Fruit fly (Drosophila melanogaster): ENCODE results near the gene Or98b.
A peak's percentile ranks its signal among the peaks of the same experiment; 100 is the strongest.

The Or98b gene

DNA sequence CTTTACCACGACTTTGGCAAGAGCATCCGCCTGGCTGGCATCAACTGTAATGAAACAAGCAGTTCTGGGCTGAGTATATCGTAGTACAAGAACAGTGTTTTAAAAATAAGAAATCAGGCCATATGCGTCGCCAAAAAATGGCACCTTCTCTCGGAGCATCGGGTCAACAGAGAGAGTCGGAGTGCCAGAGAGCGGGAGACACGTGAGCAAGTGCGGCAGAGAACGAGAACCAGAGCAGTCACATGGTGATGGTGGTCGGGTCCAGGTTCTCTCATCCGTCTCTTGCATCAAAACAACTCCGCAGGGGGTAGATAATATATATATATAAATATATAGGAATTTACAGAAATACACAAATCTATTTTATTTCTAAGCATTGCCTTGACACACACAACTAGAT, 27.2 kb upstream of the Or98b start:
- peak; percentile 89 for TF ChIP-seq sug (tag; optimal IDR thresholded peaks at IDR 0.05)
- TF ChIP-seq CG10543 (GFP tag; optimal IDR thresholded peaks at IDR 0.05) = peak; percentile 5
- TF ChIP-seq Med (GFP tag) = peak; percentile 1
- no peak for TF ChIP-seq CG18262 (tag; optimal IDR thresholded peaks at IDR 0.05)
- TF ChIP-seq pan (optimal IDR thresholded peaks at IDR 0.05) = no peak
- no peak for TF ChIP-seq pan (GFP tag; optimal IDR thresholded peaks at IDR 0.05 in 1 of 2, IDR thresholded peaks at IDR 0.05 in 1 of 2)
- peak; percentile 59 to 78 for TF ChIP-seq Trl (optimal IDR thresholded peaks at IDR 0.05)
- no peak for TF ChIP-seq Trl (GFP tag; optimal IDR thresholded peaks at IDR 0.05)
- peak; percentile 23 for TF ChIP-seq cwo (GFP tag; optimal IDR thresholded peaks at IDR 0.05)
- TF ChIP-seq CG14014 (GFP tag; IDR thresholded peaks at IDR 0.05) = no peak
- TF ChIP-seq grn (GFP tag; optimal IDR thresholded peaks at IDR 0.05) = no peak
- TF ChIP-seq CG9932 (GFP tag; IDR thresholded peaks at IDR 0.05) = no peak

DNA sequence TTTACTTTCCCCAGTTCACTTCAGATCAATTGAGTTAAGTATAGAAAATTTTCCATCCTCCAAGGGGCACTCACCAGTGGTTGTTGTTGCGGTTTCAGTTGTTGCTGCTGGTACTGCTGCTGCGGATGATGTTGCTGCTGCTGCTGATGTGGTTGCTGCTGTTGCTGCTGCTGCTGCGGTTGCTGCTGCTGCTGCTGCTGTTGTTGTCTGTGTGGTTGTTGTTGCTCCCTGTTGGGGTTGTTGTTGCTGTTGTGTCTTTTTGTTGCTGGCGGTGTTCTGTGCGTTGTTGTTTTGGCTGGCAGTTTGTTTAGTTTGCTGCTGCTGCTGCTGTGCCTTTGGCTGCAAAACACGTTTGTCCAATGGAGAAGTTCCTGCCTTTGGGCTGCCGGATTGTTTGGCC, 26.6 kb upstream of the Or98b start:
- TF ChIP-seq Med (GFP tag) (peak; percentile 32), Ets65A (GFP tag) (peak; percentile 42), Dfd (GFP tag; optimal IDR thresholded peaks at IDR 0.05) (peak in 1 of 2 experiments; percentile 87), CG5953 (GFP tag; IDR thresholded peaks at IDR 0.05) (no peak)

DNA sequence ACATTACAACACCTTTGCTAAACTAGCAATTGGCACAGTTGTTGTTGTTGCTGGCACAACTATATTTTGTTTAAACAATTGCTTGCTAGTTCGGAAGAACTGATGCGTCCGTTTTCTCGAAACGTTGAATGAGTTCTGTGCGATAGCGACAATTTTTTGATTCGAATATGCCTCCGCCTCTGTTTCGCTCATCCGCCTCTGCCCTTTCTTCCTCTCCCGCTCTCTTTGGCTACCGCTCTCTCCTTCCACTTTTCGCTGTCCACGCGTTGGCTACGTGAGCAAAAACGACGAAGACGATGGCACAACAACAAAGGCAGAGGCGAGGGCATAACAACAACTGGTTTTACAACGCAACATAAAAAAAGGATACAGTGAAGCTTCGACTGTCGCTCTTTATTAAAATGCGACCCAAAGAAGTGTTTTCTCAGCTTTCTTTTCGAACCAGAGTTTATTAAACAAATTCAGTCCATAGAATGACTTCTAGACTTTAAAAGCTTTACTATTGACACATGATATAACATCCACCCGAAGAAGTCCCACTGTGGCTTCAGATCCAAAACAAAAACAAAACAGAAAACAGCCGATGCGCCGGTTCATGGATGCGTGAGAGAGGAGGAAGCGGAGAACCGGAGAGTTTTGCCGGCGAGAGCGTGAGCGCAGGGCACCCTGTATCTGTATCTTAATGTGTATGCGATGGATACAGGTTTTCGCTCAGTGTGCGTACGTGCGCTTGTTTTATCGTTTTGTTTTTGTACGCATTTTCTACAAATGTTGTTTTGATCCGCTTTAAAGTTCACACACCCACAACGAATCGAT, 25.7 kb upstream of the Or98b start:
- TF ChIP-seq fu2 (GFP tag; optimal IDR thresholded peaks at IDR 0.05) (peak; percentile 99), CG12744 (GFP tag; optimal IDR thresholded peaks at IDR 0.05) (peak; percentile 99), psq (GFP tag; optimal IDR thresholded peaks at IDR 0.05) (peak; percentile 98), oc (tag; optimal IDR thresholded peaks at IDR 0.05) (peak; percentile 99), Taf1 (GFP tag; IDR thresholded peaks at IDR 0.05) (no peak), HLH3B (GFP tag; IDR thresholded peaks at IDR 0.05) (no peak), shn (GFP tag; optimal IDR thresholded peaks at IDR 0.05) (peak; percentile 99), aop (GFP tag; IDR thresholded peaks at IDR 0.05) (no peak), CG8924 (tag; optimal IDR thresholded peaks at IDR 0.05) (peak; percentile 99), gro (GFP tag; optimal IDR thresholded peaks at IDR 0.05) (peak; percentile 100), GATAe (GFP tag; conservative IDR thresholded peaks at IDR 0.05) (no peak), CG10209 (GFP tag; optimal IDR thresholded peaks at IDR 0.05) (peak; percentile 100), zfh1 (GFP tag; IDR thresholded peaks at IDR 0.05) (no peak), D (optimal IDR thresholded peaks at IDR 0.05) (peak; percentile 15), D (GFP tag; optimal IDR thresholded peaks at IDR 0.05) (peak; percentile 98), repo (GFP tag; optimal IDR thresholded peaks at IDR 0.05) (peak; percentile 99), ac (GFP tag; optimal IDR thresholded peaks at IDR 0.05) (peak; percentile 98), Neu2 (GFP tag; optimal IDR thresholded peaks at IDR 0.05; ENCODE audit: borderline replicate concordance) (peak; percentile 99), CG17829 (tag; optimal IDR thresholded peaks at IDR 0.05) (peak; percentile 99), lov (optimal IDR thresholded peaks at IDR 0.05) (no peak), lov (GFP tag; IDR thresholded peaks at IDR 0.05) (no peak), HLHmδ (GFP tag; optimal IDR thresholded peaks at IDR 0.05) (no peak), CG16779 (GFP tag; IDR thresholded peaks at IDR 0.05) (no peak), sens (GFP tag) (peak; percentile 100), NK7.1 (GFP tag; optimal IDR thresholded peaks at IDR 0.05) (peak; percentile 99), CG4707 (GFP tag; optimal IDR thresholded peaks at IDR 0.05) (peak; percentile 98), vnd (GFP tag; IDR thresholded peaks at IDR 0.05; ENCODE audit: partially characterized antibody) (no peak), bcd (GFP tag; optimal IDR thresholded peaks at IDR 0.05) (peak; percentile 99), CG9932 (GFP tag; IDR thresholded peaks at IDR 0.05) (no peak), sens-2 (GFP tag; IDR thresholded peaks at IDR 0.05) (no peak), CG8944 (GFP tag; optimal IDR thresholded peaks at IDR 0.05) (peak; percentile 99), jing (GFP tag; optimal IDR thresholded peaks at IDR 0.05) (peak; percentile 98), CG13287 (GFP tag; IDR thresholded peaks at IDR 0.05; ENCODE audit: partially characterized antibody) (no peak), slp2 (GFP tag; optimal IDR thresholded peaks at IDR 0.05) (peak; percentile 99), nerfin-2 (GFP tag; IDR thresholded peaks at IDR 0.05; ENCODE audit: partially characterized antibody) (no peak)
